Fruit fly (Drosophila melanogaster) whole organism, embryonic: ENCODE data around the gene CG46441.

ENCODE experiments used
- Atf3 ChIP-seq: fragments of 200-800 bp; sonication (Bioruptor generic); optimal IDR thresholded peaks from 3 replicates; lab custom pipeline; 2016; ENCODE audit warnings: missing biosample characterization, missing genetic modification characterization
- Atf6 ChIP-seq: fragments of 200-800 bp; sonication (Bioruptor generic); IDR thresholded peaks from 2 replicates; pipeline ENCODE4 v1.3.6; 2022; ENCODE audit warnings: missing biosample characterization, missing genetic modification characterization
- Blimp-1 ChIP-seq: fragments of 200-800 bp; sonication (Bioruptor generic); optimal IDR thresholded peaks from 3 replicates; lab custom pipeline; 2018; ENCODE audit warnings: missing biosample characterization, missing genetic modification characterization, mild to moderate bottlenecking, moderate library complexity, missing genetic modification reagents
- CG10147 ChIP-seq: fragments of 200-800 bp; sonication (Bioruptor generic); optimal IDR thresholded peaks from 2 replicates; lab custom pipeline; 2019; ENCODE audit warnings: missing biosample characterization, mild to moderate bottlenecking, missing genetic modification characterization, moderate library complexity
- CG11093 ChIP-seq: fragments of 200-800 bp; sonication (Bioruptor generic); IDR thresholded peaks from 3 replicates; pipeline ENCODE4 v1.3.6; 2022; ENCODE audit warnings: missing biosample characterization, missing genetic modification characterization
- CG11247 ChIP-seq: fragments of 200-800 bp; sonication (Bioruptor generic); IDR thresholded peaks from 2 replicates; pipeline ENCODE4 v1.3.6; 2022; ENCODE audit warnings: missing biosample characterization, missing genetic modification characterization
- CG11456 ChIP-seq: fragments of 200-800 bp; sonication (Bioruptor generic); IDR thresholded peaks from 3 replicates; pipeline ENCODE4 v1.3.6; 2022; ENCODE audit warnings: missing biosample characterization, missing genetic modification characterization
- CG12104 ChIP-seq: fragments of 200-800 bp; sonication (Bioruptor generic); optimal IDR thresholded peaks from 3 replicates; lab custom pipeline; 2016; ENCODE audit warnings: missing biosample characterization, missing genetic modification characterization
- CG12391 ChIP-seq: fragments of 200-800 bp; sonication (Bioruptor generic); optimal IDR thresholded peaks from 3 replicates; lab custom pipeline; 2018; ENCODE audit warnings: missing biosample characterization, mild to moderate bottlenecking, missing genetic modification characterization, moderate library complexity
- CG13424 ChIP-seq: fragments of 200-800 bp; sonication (Bioruptor generic); optimal IDR thresholded peaks from 2 replicates; lab custom pipeline; 2019; ENCODE audit warnings: missing biosample characterization, mild to moderate bottlenecking, missing genetic modification characterization, moderate library complexity
- CG15696 ChIP-seq: fragments of 200-800 bp; sonication (Bioruptor generic); optimal IDR thresholded peaks from 2 replicates; lab custom pipeline; 2019; ENCODE audit warnings: missing biosample characterization, mild to moderate bottlenecking, missing genetic modification characterization, moderate library complexity
- CG17568 ChIP-seq: fragments of 200-800 bp; sonication (Bioruptor generic); optimal IDR thresholded peaks from 2 replicates; lab custom pipeline; 2018; ENCODE audit warnings: missing biosample characterization, mild to moderate bottlenecking, missing genetic modification characterization, moderate library complexity
- CG30431 ChIP-seq: fragments of 200-800 bp; sonication (Bioruptor generic); optimal IDR thresholded peaks from 2 replicates; lab custom pipeline; 2017; ENCODE audit warnings: missing biosample characterization, missing genetic modification characterization
- Doc2 ChIP-seq: fragments of 200-800 bp; sonication (Bioruptor generic); IDR thresholded peaks from 2 replicates; pipeline ENCODE4 v1.3.6; 2022; ENCODE audit warnings: missing biosample characterization, missing genetic modification characterization
- Fer1 ChIP-seq: fragments of 200-800 bp; sonication (Bioruptor generic); optimal IDR thresholded peaks from 2 replicates; lab custom pipeline; 2017; ENCODE audit warnings: missing biosample characterization, mild to moderate bottlenecking, missing genetic modification characterization
- GATAe ChIP-seq: fragments of 200-800 bp; sonication (Bioruptor generic); conservative IDR thresholded peaks from 2 replicates; pipeline ENCODE4 v1.3.6; 2022; ENCODE audit warnings: missing biosample characterization, missing genetic modification characterization
- HHEX ChIP-seq: fragments of 200-800 bp; sonication (Bioruptor generic); optimal IDR thresholded peaks from 3 replicates; lab custom pipeline; 2017; ENCODE audit warnings: missing biosample characterization, mild to moderate bottlenecking, missing genetic modification characterization, missing genetic modification reagents
- HLH54F ChIP-seq: fragments of 200-800 bp; sonication (Bioruptor generic); optimal IDR thresholded peaks from 3 replicates; lab custom pipeline; 2016; ENCODE audit warnings: missing biosample characterization, missing genetic modification characterization
- HmgZ ChIP-seq: fragments of 200-800 bp; sonication (Bioruptor generic); optimal IDR thresholded peaks from 2 replicates; lab custom pipeline; 2018; ENCODE audit warnings: missing biosample characterization, mild to moderate bottlenecking, missing genetic modification characterization
- Jarid2 ChIP-seq: fragments of 200-800 bp; sonication (Bioruptor generic); optimal IDR thresholded peaks from 3 replicates; lab custom pipeline; 2017; ENCODE audit warnings: mild to moderate bottlenecking, missing biosample characterization, missing genetic modification reagents, missing genetic modification characterization
- Lpt ChIP-seq: fragments of >200 bp; optimal IDR thresholded peaks from 2 replicates; lab custom pipeline; 2018; ENCODE audit warnings: missing biosample characterization, missing genetic modification characterization
- MBD-R2 ChIP-seq: fragments of 200-800 bp; sonication (Bioruptor generic); IDR thresholded peaks from 2 replicates; pipeline ENCODE4 v1.3.6; 2022; ENCODE audit warnings: missing biosample characterization, missing genetic modification characterization
- MESR4 ChIP-seq: fragments of 200-800 bp; sonication (Bioruptor generic); optimal IDR thresholded peaks from 2 replicates; lab custom pipeline; 2018; ENCODE audit warnings: missing biosample characterization, mild to moderate bottlenecking, missing genetic modification characterization, moderate library complexity
- MTF-1 ChIP-seq: fragments of 200-800 bp; sonication (Bioruptor generic); optimal IDR thresholded peaks from 2 replicates; lab custom pipeline; 2018; ENCODE audit warnings: missing biosample characterization, mild to moderate bottlenecking, missing genetic modification characterization, borderline replicate concordance
- Mad ChIP-seq: fragments of 200-800 bp; sonication (Bioruptor generic); optimal IDR thresholded peaks from 2 replicates; lab custom pipeline; 2016; ENCODE audit warnings: missing biosample characterization, missing genetic modification characterization
- Pdp1 ChIP-seq, 2 experiments: fragments of 200-800 bp; sonication (Bioruptor generic); optimal IDR thresholded peaks; 3 replicates each; lab custom pipeline; 2016; ENCODE audit warnings: missing biosample characterization in 2 of 2, missing genetic modification characterization in 2 of 2, mild to moderate bottlenecking in 1 of 2, moderate library complexity in 1 of 2
- Sry-δ ChIP-seq: fragments of 200-800 bp; sonication (Bioruptor generic); optimal IDR thresholded peaks from 2 replicates; lab custom pipeline; 2016; ENCODE audit warnings: missing biosample characterization, missing genetic modification characterization
- Ssrp ChIP-seq: fragments of 200-800 bp; sonication (Bioruptor generic); optimal IDR thresholded peaks from 2 replicates; lab custom pipeline; 2018; ENCODE audit warnings: missing biosample characterization, mild to moderate bottlenecking, missing genetic modification characterization, moderate library complexity
- cas ChIP-seq: fragments of 200-800 bp; sonication (Bioruptor generic); IDR thresholded peaks from 2 replicates; pipeline ENCODE4 v1.3.6; 2022; ENCODE audit warnings: missing biosample characterization, missing genetic modification characterization
- chinmo ChIP-seq: fragments of 200-800 bp; sonication (Bioruptor generic); IDR thresholded peaks from 4 replicates; pipeline ENCODE4 v1.3.6; 2022; ENCODE audit warnings: missing biosample characterization, missing genetic modification characterization; ENCODE audit not compliant: partially characterized antibody
- corto ChIP-seq: fragments of 200-800 bp; sonication (Bioruptor generic); optimal IDR thresholded peaks from 2 replicates; lab custom pipeline; 2016; ENCODE audit warnings: missing biosample characterization, mild to moderate bottlenecking, missing genetic modification characterization, moderate library complexity
- dan ChIP-seq: fragments of 200-800 bp; sonication (Bioruptor generic); IDR thresholded peaks from 2 replicates; pipeline ENCODE4 v1.3.6; 2022; ENCODE audit warnings: missing biosample characterization, missing genetic modification characterization
- exex ChIP-seq: fragments of 200-800 bp; sonication (Bioruptor generic); optimal IDR thresholded peaks from 4 replicates; lab custom pipeline; 2018; ENCODE audit warnings: missing biosample characterization, mild to moderate bottlenecking, missing genetic modification characterization, moderate library complexity
- ham ChIP-seq: fragments of 200-800 bp; sonication (Bioruptor generic); IDR thresholded peaks from 2 replicates; pipeline ENCODE4 v1.3.6; 2022; ENCODE audit warnings: missing biosample characterization, missing genetic modification characterization
- lab ChIP-seq: fragments of 200-800 bp; sonication (Bioruptor generic); optimal IDR thresholded peaks from 3 replicates; lab custom pipeline; 2017; ENCODE audit warnings: missing biosample characterization, missing genetic modification characterization, mild to moderate bottlenecking, moderate library complexity, missing genetic modification reagents
- nom ChIP-seq: fragments of 200-800 bp; sonication (Bioruptor generic); optimal IDR thresholded peaks from 2 replicates; lab custom pipeline; 2017; ENCODE audit warnings: missing biosample characterization, missing genetic modification characterization, mild to moderate bottlenecking, moderate library complexity, missing genetic modification reagents
- pan ChIP-seq, 4 experiments: fragments of >200 bp in 3 of 4; fragments of 200-800 bp in 1 of 4; sonication (Bioruptor generic) in 1 of 4; optimal IDR thresholded peaks in 3 of 4; IDR thresholded peaks in 1 of 4; 2 replicates each; pipeline versions ENCODE4 v1.3.6 to Lab custom; 2017 to 2022; ENCODE audit warnings: missing biosample characterization in 2 of 4, missing genetic modification characterization in 2 of 4, mixed read lengths in 1 of 4
- peb ChIP-seq: fragments of 200-800 bp; sonication (Bioruptor generic); IDR thresholded peaks from 2 replicates; pipeline ENCODE4 v1.3.6; 2022; ENCODE audit warnings: missing biosample characterization, missing genetic modification characterization
- pho ChIP-seq: fragments of 200-800 bp; sonication (Bioruptor generic); optimal IDR thresholded peaks from 2 replicates; lab custom pipeline; 2016; ENCODE audit warnings: missing biosample characterization, missing genetic modification characterization
- sqz ChIP-seq: fragments of 200-800 bp; sonication (Bioruptor generic); optimal IDR thresholded peaks from 3 replicates; lab custom pipeline; 2018; ENCODE audit warnings: missing biosample characterization, mild to moderate bottlenecking, missing genetic modification characterization
- stwl ChIP-seq: fragments of 200-800 bp; sonication (Bioruptor generic); optimal IDR thresholded peaks from 3 replicates; lab custom pipeline; 2018; ENCODE audit warnings: missing biosample characterization, mild to moderate bottlenecking, missing genetic modification characterization, moderate library complexity

The CG46441 gene

DNA sequence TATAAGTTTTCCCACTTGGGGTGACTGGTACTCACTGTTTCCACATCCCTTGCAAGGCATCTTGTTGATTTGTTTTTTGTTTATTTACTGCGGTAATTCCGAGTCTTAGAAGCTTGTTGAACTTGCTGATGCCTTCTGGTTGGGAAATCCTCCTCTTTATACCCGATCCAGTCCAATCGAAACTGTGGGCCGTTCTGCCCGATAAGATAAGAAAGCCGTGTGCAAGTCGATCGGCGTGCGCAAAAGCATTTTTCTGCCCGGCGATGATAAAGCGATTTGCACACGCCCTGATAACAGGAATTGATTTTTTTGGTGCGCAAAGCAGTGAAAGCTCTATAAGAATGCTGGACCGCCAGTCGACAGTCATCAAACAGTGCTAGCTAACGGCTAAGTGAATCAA is 32.8 kb upstream of the CG46441 start, which contains the start of the genes MtnE and MtnD:
MtnE (minus strand) TSS at position 130 of the 400 bp plus-strand sequence.
MtnD (plus strand) TSS at position 388 of the 400 bp plus-strand sequence.
- TF ChIP-seq peb (GFP tag; lab: Robert Waterston, UW) (no peak), stwl (no peak), Atf6 (GFP tag; lab: Robert Waterston, UW) (no peak), exex (tag; lab: Kevin White, UChicago) (peak; percentile 65), chinmo (GFP tag; lab: Robert Waterston, UW) (0 out of 4 replicates have a peak, but pooled peaks have one; percentile 41), corto (peak; percentile 39), Mad (GFP tag; lab: Kevin White, UChicago) (no peak), CG17568 (no peak), CG12391 (no peak), CG11093 (GFP tag; lab: Robert Waterston, UW) (no peak), lab (GFP tag; lab: Kevin White, UChicago) (peak; percentile 16), cas (GFP tag; lab: Robert Waterston, UW) (no peak), MTF-1 (peak; percentile 97), HmgZ (no peak), CG13424 (tag; lab: Kevin White, UChicago) (no peak), GATAe (GFP tag; lab: Robert Waterston, UW) (peak; percentile 83; the same call in 1 of the 2 replicates), CG11456 (GFP tag; lab: Robert Waterston, UW) (0 out of 3 replicates have a peak, but pooled peaks have one; percentile 6)
- TF ChIP-seq, all 482 proteins: peak for 7

DNA sequence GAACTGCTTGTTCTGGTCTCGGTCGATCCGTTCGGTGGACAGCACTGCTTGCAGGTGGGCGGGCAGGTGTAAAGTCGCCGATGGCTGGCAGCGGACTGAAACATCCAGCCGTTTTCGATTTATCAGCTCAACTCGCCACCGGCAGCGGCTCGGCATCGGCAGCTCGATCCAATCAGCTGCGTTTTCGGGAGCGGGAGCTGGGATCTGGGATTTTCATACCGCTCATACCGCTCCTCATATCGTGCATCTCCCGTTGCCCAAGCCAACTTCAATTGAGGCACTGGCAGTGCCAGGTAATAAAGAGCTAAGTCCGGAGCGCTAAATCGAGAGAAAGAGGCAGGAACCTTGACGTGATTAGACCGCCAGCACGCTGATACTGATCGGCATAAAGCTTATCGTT is 10.6 kb upstream of the CG46441 start, which contains the start of gene MFS9:
MFS9 (minus strand) TSS at position 101 of the 400 bp plus-strand sequence.
- no peak for TF ChIP-seq HHEX (GFP tag; lab: Kevin White, UChicago)
- peak; percentile 22; the same call in 1 of the 2 replicates for TF ChIP-seq MBD-R2 (GFP tag; lab: Robert Waterston, UW)

DNA sequence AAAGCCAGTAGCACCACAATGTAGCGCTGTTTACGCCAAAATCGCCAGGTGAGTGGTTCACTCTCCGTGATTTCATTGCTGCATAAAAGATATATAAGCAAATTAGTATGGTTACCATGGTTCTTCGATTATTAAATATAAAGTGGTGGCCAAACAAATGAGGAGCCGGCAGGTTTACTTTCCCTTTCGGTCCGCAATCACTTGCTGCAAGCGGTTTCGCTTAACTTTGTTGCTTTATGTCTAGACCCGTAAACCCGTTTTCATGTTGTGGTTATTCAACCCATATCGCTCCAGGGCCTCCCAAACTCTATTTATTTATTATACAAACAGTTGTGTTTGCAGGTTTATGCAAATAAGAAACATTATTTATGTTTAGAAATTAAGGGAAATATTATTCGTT is 7.6 kb upstream of the CG46441 start:
- TF ChIP-seq Pdp1 (GFP tag; optimal IDR thresholded peaks at IDR 0.05; lab: Kevin White, UChicago) (peak in 1 of 2 experiments; percentile 36), pho (GFP tag; lab: Kevin White, UChicago) (no peak), Fer1 (no peak), Sry-δ (no peak), sqz (no peak), Lpt (GFP tag; lab: Kevin White, UChicago) (no peak), Doc2 (GFP tag; lab: Robert Waterston, UW) (no peak), Jarid2 (GFP tag; lab: Kevin White, UChicago) (no peak), MESR4 (no peak), pan (optimal IDR thresholded peaks at IDR 0.05; lab: Kevin White, UChicago) (no peak), pan (GFP tag; optimal IDR thresholded peaks at IDR 0.05 in 1 of 2, IDR thresholded peaks at IDR 0.05 in 1 of 2) (no peak), CG15696 (tag; lab: Kevin White, UChicago) (no peak), nom (GFP tag; lab: Kevin White, UChicago) (no peak), Atf3 (GFP tag; lab: Kevin White, UChicago) (no peak), CG11247 (GFP tag; lab: Robert Waterston, UW) (no peak), Blimp-1 (peak; percentile 79)
- TF ChIP-seq, all 482 proteins: peak for 2

DNA sequence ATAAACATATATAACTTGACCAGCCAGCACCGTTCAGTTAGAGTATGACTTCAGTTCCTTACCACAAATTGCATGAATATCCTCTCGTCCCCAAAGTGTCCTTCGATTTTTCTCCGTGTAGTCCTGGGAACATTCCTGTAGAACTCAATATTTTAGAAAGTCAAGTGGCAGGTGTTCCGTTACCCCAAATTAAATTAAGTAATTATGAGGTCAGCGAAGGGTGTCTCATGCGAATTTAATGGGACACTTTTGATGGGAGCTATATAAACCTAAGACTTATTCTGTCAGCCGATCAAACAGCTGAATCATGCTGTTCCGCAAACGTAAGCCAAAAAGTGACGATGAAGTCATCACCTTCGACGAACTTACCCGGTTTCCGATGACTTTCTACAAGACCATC is 2.7 kb upstream of the CG46441 start, which contains the start of gene Or92a:
Or92a (plus strand) TSS at position 301 of the 400 bp plus-strand sequence.
- no peak for TF ChIP-seq Blimp-1
- TF ChIP-seq Ssrp (tag; lab: Kevin White, UChicago): no peak
- TF ChIP-seq CG30431 (GFP tag; lab: Kevin White, UChicago): no peak
- no peak for TF ChIP-seq HLH54F
- no peak for TF ChIP-seq CG12104
- TF ChIP-seq ham: no peak
- no peak for TF ChIP-seq CG10147 (GFP tag; lab: Kevin White, UChicago)
- TF ChIP-seq dan: no peak
